Fruit fly (Drosophila melanogaster) whole organism, prepupa: ENCODE measurements around the gene Ras85D.

Experiments
- Blimp-1 ChIP-seq: fragments of 200-800 bp; sonication (Bioruptor generic); optimal IDR thresholded peaks from 3 replicates; lab custom pipeline; 2017; ENCODE audit warnings: missing biosample characterization, missing genetic modification characterization, mild to moderate bottlenecking, moderate library complexity, missing genetic modification reagents
- CG10631 ChIP-seq: fragments of 200-800 bp; sonication (Bioruptor generic); optimal IDR thresholded peaks from 2 replicates; lab custom pipeline; 2016; ENCODE audit warnings: missing biosample characterization, missing genetic modification characterization
- CG10669 ChIP-seq: fragments of 200-800 bp; sonication (Bioruptor generic); optimal IDR thresholded peaks from 3 replicates; lab custom pipeline; 2018; ENCODE audit warnings: missing biosample characterization, mild to moderate bottlenecking, missing genetic modification characterization, moderate library complexity
- CG11294 ChIP-seq: fragments of 200-800 bp; sonication (Bioruptor generic); IDR thresholded peaks from 2 replicates; pipeline ENCODE4 v1.3.6; 2022; ENCODE audit warnings: missing biosample characterization, missing genetic modification characterization
- CG11902 ChIP-seq: fragments of 200-800 bp; sonication (Bioruptor generic); optimal IDR thresholded peaks from 3 replicates; lab custom pipeline; 2016; ENCODE audit warnings: missing biosample characterization, missing genetic modification characterization
- CG15336 ChIP-seq: fragments of 200-800 bp; sonication (Bioruptor generic); IDR thresholded peaks from 2 replicates; pipeline ENCODE4 v1.3.6; 2022; ENCODE audit warnings: missing biosample characterization, missing genetic modification characterization
- CG1621 ChIP-seq: fragments of 200-800 bp; sonication (Bioruptor generic); optimal IDR thresholded peaks from 3 replicates; lab custom pipeline; 2018; ENCODE audit warnings: missing biosample characterization, mild to moderate bottlenecking, missing genetic modification characterization
- CG16779 ChIP-seq: fragments of 200-800 bp; sonication (Bioruptor generic); optimal IDR thresholded peaks from 3 replicates; lab custom pipeline; 2017; ENCODE audit warnings: missing biosample characterization, mild to moderate bottlenecking, missing genetic modification characterization
- CG3032 ChIP-seq: fragments of 200-800 bp; optimal IDR thresholded peaks from 2 replicates; lab custom pipeline; 2019; ENCODE audit warnings: missing biosample characterization, mild to moderate bottlenecking, missing genetic modification characterization, moderate library complexity
- CG31627 ChIP-seq: fragments of 200-800 bp; sonication (Bioruptor generic); optimal IDR thresholded peaks from 3 replicates; lab custom pipeline; 2016; ENCODE audit warnings: missing biosample characterization, missing genetic modification characterization
- CG34406 ChIP-seq: fragments of 200-800 bp; sonication (Bioruptor generic); optimal IDR thresholded peaks from 3 replicates; lab custom pipeline; 2016; ENCODE audit warnings: missing biosample characterization, missing genetic modification characterization
- CG3919 ChIP-seq: fragments of 200-800 bp; sonication (Bioruptor generic); optimal IDR thresholded peaks from 3 replicates; lab custom pipeline; 2016; ENCODE audit warnings: missing biosample characterization, missing genetic modification characterization
- CG4318 ChIP-seq: fragments of 200-800 bp; sonication (Bioruptor generic); optimal IDR thresholded peaks from 3 replicates; lab custom pipeline; 2017; ENCODE audit warnings: missing biosample characterization, mild to moderate bottlenecking, missing genetic modification characterization
- CG6276 ChIP-seq: fragments of 200-800 bp; sonication (Bioruptor generic); optimal IDR thresholded peaks from 2 replicates; lab custom pipeline; 2017; ENCODE audit warnings: missing biosample characterization, mild to moderate bottlenecking, missing genetic modification characterization
- CG6792 ChIP-seq: fragments of 200-800 bp; sonication (Bioruptor generic); optimal IDR thresholded peaks from 3 replicates; lab custom pipeline; 2016; ENCODE audit warnings: missing biosample characterization, missing genetic modification characterization
- CG6808 ChIP-seq: fragments of 200-800 bp; sonication (Bioruptor generic); optimal IDR thresholded peaks from 3 replicates; lab custom pipeline; 2017; ENCODE audit warnings: missing biosample characterization, missing genetic modification characterization, mild to moderate bottlenecking, moderate library complexity, missing genetic modification reagents
- CG7368 ChIP-seq: fragments of 200-800 bp; sonication (Bioruptor generic); optimal IDR thresholded peaks from 3 replicates; lab custom pipeline; 2016; ENCODE audit warnings: missing biosample characterization, missing genetic modification characterization
- CG8119 ChIP-seq: fragments of 200-800 bp; sonication (Bioruptor generic); IDR thresholded peaks from 3 replicates; pipeline ENCODE4 v1.3.6; 2022; ENCODE audit warnings: missing biosample characterization, missing genetic modification characterization
- CG8319 ChIP-seq: fragments of 200-800 bp; sonication (Bioruptor generic); optimal IDR thresholded peaks from 3 replicates; lab custom pipeline; 2016; ENCODE audit warnings: missing biosample characterization, missing genetic modification characterization
- CG9139 ChIP-seq: fragments of 200-800 bp; sonication (Bioruptor generic); optimal IDR thresholded peaks from 3 replicates; lab custom pipeline; 2017; ENCODE audit warnings: missing biosample characterization, mild to moderate bottlenecking, missing genetic modification characterization
- Eip75B ChIP-seq: fragments of 200-800 bp; sonication (Bioruptor generic); optimal IDR thresholded peaks from 3 replicates; lab custom pipeline; 2016; ENCODE audit warnings: missing biosample characterization, missing genetic modification characterization
- Eip78C ChIP-seq: fragments of 200-800 bp; sonication (Bioruptor generic); peaks from one replicate; lab custom pipeline; 2016; ENCODE audit warnings: missing biosample characterization, missing genetic modification characterization
- Eip93F ChIP-seq: fragments of 200-800 bp; sonication (Bioruptor generic); optimal IDR thresholded peaks from 2 replicates; lab custom pipeline; 2016; ENCODE audit warnings: missing biosample characterization, mild to moderate bottlenecking, missing genetic modification characterization
- Ets21C ChIP-seq: fragments of 200-800 bp; sonication (Bioruptor generic); optimal IDR thresholded peaks from 3 replicates; lab custom pipeline; 2016; ENCODE audit warnings: missing biosample characterization, missing genetic modification characterization
- Ets96B ChIP-seq: fragments of 200-800 bp; optimal IDR thresholded peaks from 2 replicates; lab custom pipeline; 2019; ENCODE audit warnings: missing biosample characterization, mild to moderate bottlenecking, missing genetic modification characterization, moderate library complexity
- Gug ChIP-seq: fragments of 200-800 bp; sonication (Bioruptor generic); IDR thresholded peaks from 2 replicates; pipeline ENCODE4 v1.3.6; 2022; ENCODE audit warnings: missing biosample characterization, missing genetic modification characterization
- Hr38 ChIP-seq: sonication (Bioruptor generic); optimal IDR thresholded peaks from 2 replicates; lab custom pipeline; 2016; ENCODE audit warnings: missing biosample characterization, missing genetic modification characterization
- Hr39 ChIP-seq: fragments of 200-800 bp; sonication (Bioruptor generic); optimal IDR thresholded peaks from 2 replicates; lab custom pipeline; 2016; ENCODE audit warnings: missing biosample characterization, missing genetic modification characterization
- Hr4 ChIP-seq: fragments of 200-800 bp; sonication (Bioruptor generic); optimal IDR thresholded peaks from 3 replicates; lab custom pipeline; 2016; ENCODE audit warnings: missing biosample characterization, missing genetic modification characterization
- Lpt ChIP-seq: fragments of 200-800 bp; sonication (Bioruptor generic); optimal IDR thresholded peaks from 3 replicates; lab custom pipeline; 2016; ENCODE audit warnings: missing biosample characterization, missing genetic modification characterization
- Met ChIP-seq: fragments of 200-800 bp; sonication (Bioruptor generic); optimal IDR thresholded peaks from 3 replicates; lab custom pipeline; 2016; ENCODE audit warnings: missing biosample characterization, missing genetic modification characterization
- OdsH ChIP-seq: fragments of 200-800 bp; sonication (Bioruptor generic); optimal IDR thresholded peaks from 3 replicates; lab custom pipeline; 2016; ENCODE audit warnings: missing biosample characterization, missing genetic modification characterization
- Smox ChIP-seq: fragments of 200-800 bp; sonication (Bioruptor generic); optimal IDR thresholded peaks from 3 replicates; lab custom pipeline; 2016; ENCODE audit warnings: missing biosample characterization, missing genetic modification characterization
- Sox102F ChIP-seq: fragments of 200-800 bp; sonication (Bioruptor generic); optimal IDR thresholded peaks from 2 replicates; lab custom pipeline; 2016; ENCODE audit warnings: missing biosample characterization, mild to moderate bottlenecking, missing genetic modification characterization
- Sox14 ChIP-seq: fragments of 200-800 bp; sonication (Bioruptor generic); optimal IDR thresholded peaks from 3 replicates; lab custom pipeline; 2016; ENCODE audit warnings: missing biosample characterization, missing genetic modification characterization
- Sox15 ChIP-seq: fragments of 200-800 bp; sonication (Bioruptor generic); optimal IDR thresholded peaks from 3 replicates; lab custom pipeline; 2016; ENCODE audit warnings: missing biosample characterization, missing genetic modification characterization
- achi ChIP-seq: fragments of 200-800 bp; sonication (Bioruptor generic); optimal IDR thresholded peaks from 3 replicates; lab custom pipeline; 2016; ENCODE audit warnings: missing biosample characterization, missing genetic modification characterization
- acj6 ChIP-seq: fragments of 200-800 bp; sonication (Bioruptor generic); optimal IDR thresholded peaks from 3 replicates; lab custom pipeline; 2016; ENCODE audit warnings: missing biosample characterization, missing genetic modification characterization
- dsx ChIP-seq: fragments of 200-800 bp; optimal IDR thresholded peaks from 3 replicates; lab custom pipeline; 2019; ENCODE audit warnings: missing biosample characterization, mild to moderate bottlenecking, missing genetic modification characterization, moderate library complexity; ENCODE audit not compliant: poor library complexity, severe bottlenecking
- esn ChIP-seq: fragments of 200-800 bp; sonication (Bioruptor generic); optimal IDR thresholded peaks from 2 replicates; lab custom pipeline; 2016; ENCODE audit warnings: missing biosample characterization, mild to moderate bottlenecking, missing genetic modification characterization, moderate library complexity
- fkh ChIP-seq: fragments of 200-800 bp; sonication (Bioruptor generic); optimal IDR thresholded peaks from 3 replicates; lab custom pipeline; 2017; ENCODE audit warnings: missing biosample characterization, mild to moderate bottlenecking, missing genetic modification characterization, moderate library complexity
- lz ChIP-seq: fragments of 200-800 bp; sonication (Bioruptor generic); optimal IDR thresholded peaks from 3 replicates; lab custom pipeline; 2016; ENCODE audit warnings: missing biosample characterization, missing genetic modification characterization
- net ChIP-seq: fragments of 200-800 bp; sonication (Bioruptor generic); optimal IDR thresholded peaks from 3 replicates; lab custom pipeline; 2016; ENCODE audit warnings: missing biosample characterization, missing genetic modification characterization
- pdm3 ChIP-seq: fragments of 200-800 bp; sonication (Bioruptor generic); optimal IDR thresholded peaks from 3 replicates; lab custom pipeline; 2016; ENCODE audit warnings: missing biosample characterization, missing genetic modification characterization
- salr ChIP-seq, 2 experiments: fragments of 200-800 bp; sonication (Bioruptor generic); optimal IDR thresholded peaks; 3 replicates each; lab custom pipeline; 2016 to 2018; ENCODE audit warnings: missing biosample characterization in 2 of 2, missing genetic modification characterization in 2 of 2, mild to moderate bottlenecking in 1 of 2
- spab ChIP-seq: fragments of 200-800 bp; sonication (Bioruptor generic); optimal IDR thresholded peaks from 2 replicates; lab custom pipeline; 2017; ENCODE audit warnings: missing biosample characterization, mild to moderate bottlenecking, missing genetic modification characterization, missing genetic modification reagents
- ss ChIP-seq, 2 experiments: fragments of 200-800 bp; sonication (Bioruptor generic); optimal IDR thresholded peaks; 2 replicates in 1 of 2; 3 replicates in 1 of 2; lab custom pipeline; 2017 to 2018; ENCODE audit warnings: mild to moderate bottlenecking in 2 of 2, missing biosample characterization in 2 of 2, missing genetic modification characterization in 2 of 2, moderate library complexity in 1 of 2
- svp ChIP-seq: fragments of 200-800 bp; sonication (Bioruptor generic); peaks from one replicate; lab custom pipeline; 2016; ENCODE audit warnings: missing biosample characterization, missing genetic modification characterization
- topi ChIP-seq: fragments of 200-800 bp; sonication (Bioruptor generic); optimal IDR thresholded peaks from 3 replicates; lab custom pipeline; 2016; ENCODE audit warnings: missing biosample characterization, missing genetic modification characterization
- vri ChIP-seq: fragments of 200-800 bp; sonication (Bioruptor generic); optimal IDR thresholded peaks from 3 replicates; lab custom pipeline; 2016; ENCODE audit warnings: missing biosample characterization, mild to moderate bottlenecking, missing genetic modification characterization

Ras85D gene

dm6 chr3R:9527907-9528842 lies 15.3 kb upstream of the Ras85D start:
- TF ChIP-seq CG6276 (GFP tag; lab: Kevin White, UChicago) (peak; percentile 90), CG7368 (GFP tag; lab: Kevin White, UChicago) (no peak), Lpt (GFP tag; lab: Kevin White, UChicago) (peak; percentile 76), CG9139 (no peak), spab (GFP tag; lab: Kevin White, UChicago) (peak; percentile 75), CG31627 (GFP tag; lab: Kevin White, UChicago) (peak; percentile 85), CG15336 (peak; percentile 88), Hr4 (GFP tag; lab: Kevin White, UChicago) (no peak), CG10669 (GFP tag; lab: Kevin White, UChicago) (peak; percentile 85), Gug (peak; percentile 90), CG6808 (no peak), acj6 (GFP tag; lab: Kevin White, UChicago) (peak; percentile 89), Eip75B (no peak), Sox15 (GFP tag; lab: Kevin White, UChicago) (peak; percentile 76), fkh (GFP tag; lab: Kevin White, UChicago) (peak; percentile 90), CG8319 (peak; percentile 85), Hr39 (GFP tag; lab: Kevin White, UChicago) (no peak), CG16779 (tag; lab: Kevin White, UChicago) (peak; percentile 83), salr (GFP tag; optimal IDR thresholded peaks at IDR 0.05; lab: Kevin White, UChicago) (peak in 1 of 2 experiments; percentile 55), esn (GFP tag; lab: Kevin White, UChicago) (peak; percentile 87), CG3919 (GFP tag; lab: Kevin White, UChicago) (peak; percentile 94), dsx (no peak), topi (GFP tag; lab: Kevin White, UChicago) (peak; percentile 91), CG4318 (GFP tag; lab: Kevin White, UChicago) (peak; percentile 68), CG3032 (tag; lab: Kevin White, UChicago) (peak; percentile 57), net (GFP tag; lab: Kevin White, UChicago) (peak; percentile 88), CG1621 (tag; lab: Kevin White, UChicago) (no peak), Ets96B (tag; lab: Kevin White, UChicago) (no peak), pdm3 (GFP tag; lab: Kevin White, UChicago) (peak; percentile 84), achi (GFP tag; lab: Kevin White, UChicago) (no peak), CG11902 (GFP tag; lab: Kevin White, UChicago) (peak; percentile 91), OdsH (GFP tag; lab: Kevin White, UChicago) (peak; percentile 87), CG34406 (GFP tag; lab: Kevin White, UChicago) (peak; percentile 80), Met (GFP tag; lab: Kevin White, UChicago) (no peak), Ets21C (GFP tag; lab: Kevin White, UChicago) (peak; percentile 77), ss (GFP tag; optimal IDR thresholded peaks at IDR 0.05; lab: Kevin White, UChicago) (no peak), Blimp-1 (GFP tag; lab: Kevin White, UChicago) (peak; percentile 27), Smox (no peak), Eip93F (GFP tag; lab: Kevin White, UChicago) (no peak), Hr38 (GFP tag; lab: Kevin White, UChicago) (peak; percentile 12), CG10631 (no peak), Sox102F (GFP tag; lab: Kevin White, UChicago) (no peak), Sox14 (GFP tag; lab: Kevin White, UChicago) (no peak), Eip78C (GFP tag; lab: Kevin White, UChicago) (peak; percentile 98), lz (GFP tag; lab: Kevin White, UChicago) (peak; percentile 85), CG8119 (GFP tag; lab: Robert Waterston, UW) (peak; percentile 86), CG6792 (GFP tag; lab: Kevin White, UChicago) (peak; percentile 84), vri (peak; percentile 88), svp (GFP tag; lab: Kevin White, UChicago) (peak; percentile 94), CG11294 (GFP tag; lab: Robert Waterston, UW) (peak; percentile 94)
